Worm (Caenorhabditis elegans) whole organism, young adult: ENCODE measurements around the gene Y22D7AL.15.

Source experiments
- B0336.3 ChIP-seq: fragments of 200-800 bp; sonication (Bioruptor generic); IDR thresholded peaks from 2 replicates; pipeline ENCODE4 v1.3.6; 2022; ENCODE audit warnings: missing genetic modification characterization, missing compliant biosample characterization
- dpl-1 ChIP-seq: fragments of 150-350 bp; optimal IDR thresholded peaks from 2 replicates; lab custom pipeline; 2014; ENCODE audit warnings: missing biosample characterization, missing genetic modification reagents, missing genetic modification characterization
- hlh-26 ChIP-seq: fragments of 200-800 bp; sonication (Bioruptor generic); conservative IDR thresholded peaks from 2 replicates; pipeline ENCODE4 v1.3.6; 2022; ENCODE audit warnings: missing genetic modification reagents, missing genetic modification characterization, missing compliant biosample characterization
- hsf-1 ChIP-seq: fragments of 200-800 bp; sonication (Bioruptor generic); IDR thresholded peaks from 2 replicates; pipeline ENCODE4 v1.3.6; 2022; ENCODE audit warnings: missing genetic modification reagents, missing genetic modification characterization, missing compliant biosample characterization
- nfya-1 ChIP-seq: sonication (generic microtip); optimal IDR thresholded peaks from 2 replicates; lab custom pipeline; 2017; ENCODE audit warnings: antibody characterized with exemption, missing compliant biosample characterization, missing genetic modification characterization, borderline replicate concordance; ENCODE audit not compliant: insufficient read depth
- nfyb-1 ChIP-seq: fragments of 200-800 bp; sonication (Bioruptor generic); IDR thresholded peaks from 2 replicates; pipeline ENCODE4 v1.3.6; 2022; ENCODE audit warnings: missing genetic modification reagents, missing genetic modification characterization, missing compliant biosample characterization
- tbx-9 ChIP-seq: sonication (generic microtip); optimal IDR thresholded peaks from 2 replicates; lab custom pipeline; 2016; ENCODE audit warnings: borderline replicate concordance, missing genetic modification characterization, inconsistent platforms, missing compliant biosample characterization
- unc-62 ChIP-seq: fragments of 150-350 bp; optimal IDR thresholded peaks from 2 replicates; lab custom pipeline; 2014; ENCODE audit warnings: missing biosample characterization, missing genetic modification reagents, missing genetic modification characterization
- ztf-26 ChIP-seq: sonication (generic microtip); optimal IDR thresholded peaks from 2 replicates; lab custom pipeline; 2017; ENCODE audit warnings: missing genetic modification characterization, missing compliant biosample characterization

ce11 chrIII:1676588-1676987, 16.9 kb upstream of the Y22D7AL.15 start, which contains the start of gene Y22D7AR.6:
- TF ChIP-seq ztf-26 (tag; lab: Kevin White, UChicago), result no peak
- TF ChIP-seq tbx-9 (tag; lab: Kevin White, UChicago), result no peak
- no peak for TF ChIP-seq dpl-1
- no peak for TF ChIP-seq nfyb-1 (GFP tag; lab: Robert Waterston, UW)
- no peak for TF ChIP-seq B0336.3 (GFP tag; lab: Robert Waterston, UW)
- TF ChIP-seq nfya-1 (tag; lab: Kevin White, UChicago), result no peak
- TF ChIP-seq unc-62 (GFP tag; lab: Kevin White, UChicago), result no peak
- no peak for TF ChIP-seq hlh-26
- TF ChIP-seq hsf-1, result no peak
